Worm (Caenorhabditis elegans) whole organism, L4/young adult: Measurements from ENCODE around the gene gpd-4.

Source experiments
- W03F9.2 ChIP-seq: fragments of 150-350 bp; optimal IDR thresholded peaks from 2 replicates; lab custom pipeline; 2014; ENCODE audit warnings: missing biosample characterization, missing genetic modification characterization
- him-1 ChIP-seq: sonication (generic microtip); optimal IDR thresholded peaks from 2 replicates; lab custom pipeline; 2016; ENCODE audit warnings: missing genotype, missing genetic modification reagents, missing genetic modification characterization, missing compliant biosample characterization

DNA sequence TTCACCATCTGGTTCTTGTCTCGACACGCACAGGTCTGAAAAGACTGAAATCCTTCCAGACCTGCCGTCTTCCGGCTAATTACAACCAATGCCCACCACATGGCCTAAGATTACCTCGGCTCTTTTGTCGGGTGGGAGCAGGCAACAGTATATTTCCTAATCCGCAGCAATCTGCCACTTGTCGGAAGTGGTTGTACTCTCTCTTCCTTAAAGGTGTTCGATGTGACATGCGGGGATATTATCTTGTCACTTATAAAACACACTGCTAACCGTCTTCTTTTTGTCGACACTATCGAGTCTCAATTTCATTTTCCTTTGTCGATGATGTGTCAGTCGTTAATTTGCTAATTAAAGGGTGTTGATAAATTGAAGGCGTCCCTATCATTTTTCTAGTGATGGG lies 27.0 kb upstream of the gpd-4 start, which contains the start of gene F27E5.3:
- no peak for TF ChIP-seq him-1 (tag; lab: Kevin White, UChicago)
- TF ChIP-seq W03F9.2 (tag; lab: Kevin White, UChicago), result no peak
